ENCODE assay signal across 4 worm cellular contexts in the genomic region with DNA sequence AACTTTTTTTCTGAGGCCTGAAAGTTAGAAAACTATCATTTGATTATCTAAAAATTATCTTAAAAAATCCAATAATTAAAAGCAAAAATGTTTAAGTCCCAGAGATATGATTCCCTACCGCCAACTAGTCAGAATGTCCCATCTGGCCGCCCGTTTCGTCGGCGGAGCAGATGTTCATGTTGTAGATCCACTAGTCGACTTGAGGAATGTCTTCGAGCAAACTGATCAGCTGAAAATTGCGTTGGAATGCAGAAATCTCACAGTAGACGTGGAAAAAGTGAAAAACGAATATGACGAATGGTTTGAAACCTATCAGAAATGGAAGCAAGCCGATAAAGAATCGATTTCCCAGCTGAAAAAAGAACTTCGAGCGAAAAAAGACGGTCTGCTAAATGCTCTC.
TF ChIP-seq lines count a peak whose summit lies in the region.

A gene (plus strand): TSS at position 97 of the 400 bp plus-strand sequence.

TF ChIP-seq in whole organism, L1 larva, 84 proteins besides CTCF, POLR2A, EP300 and RAD21:
- TF ChIP-seq efl-1 (optimal IDR thresholded peaks at IDR 0.05; lab: Kevin White, UChicago) (no peak), efl-1 (GFP tag; optimal IDR thresholded peaks at IDR 0.05 in 1 of 2; lab: Kevin White, UChicago) (peak in 1 of 2 experiments; percentile 43), nhr-20 (tag; optimal IDR thresholded peaks at IDR 0.05; lab: Kevin White, UChicago) (no peak), ces-1 (GFP tag; optimal IDR thresholded peaks at IDR 0.05; lab: Kevin White, UChicago) (no peak), fos-1 (tag; optimal IDR thresholded peaks at IDR 0.05; lab: Kevin White, UChicago) (no peak), ceh-88 (GFP tag; IDR thresholded peaks at IDR 0.05; lab: Robert Waterston, UW) (no peak), zag-1 (tag; optimal IDR thresholded peaks at IDR 0.05; lab: Kevin White, UChicago) (no peak), lir-3 (tag; optimal IDR thresholded peaks at IDR 0.05; lab: Kevin White, UChicago; ENCODE audit: poor library complexity) (no peak), F16B12.6 (tag; optimal IDR thresholded peaks at IDR 0.05; lab: Kevin White, UChicago) (no peak), nhr-76 (tag; optimal IDR thresholded peaks at IDR 0.05; lab: Kevin White, UChicago) (no peak), ama-1 (optimal IDR thresholded peaks at IDR 0.05; lab: Kevin White, UChicago) (peak; percentile 38), jun-1 (tag; optimal IDR thresholded peaks at IDR 0.05; lab: Kevin White, UChicago) (no peak), lin-39 (tag; optimal IDR thresholded peaks at IDR 0.05; lab: Kevin White, UChicago) (no peak), C04F5.9 (tag; optimal IDR thresholded peaks at IDR 0.05; lab: Kevin White, UChicago) (no peak)

TF ChIP-seq in whole organism, L2 larva, 48 proteins besides CTCF, POLR2A, EP300 and RAD21:
- no peak for TF ChIP-seq snpc-4 (tag; optimal IDR thresholded peaks at IDR 0.05; lab: Kevin White, UChicago)
- no peak for TF ChIP-seq nhr-12 (tag; optimal IDR thresholded peaks at IDR 0.05; lab: Kevin White, UChicago)
- TF ChIP-seq Y55F3AM.14 (GFP tag; optimal IDR thresholded peaks at IDR 0.05; lab: Kevin White, UChicago), result peak; percentile 68
- TF ChIP-seq ama-1 (optimal IDR thresholded peaks at IDR 0.05; lab: Kevin White, UChicago), result peak; percentile 49

TF ChIP-seq in whole organism, L4 larva, 104 proteins besides CTCF, POLR2A, EP300 and RAD21:
- TF ChIP-seq lsy-2 (tag; optimal IDR thresholded peaks at IDR 0.05; lab: Kevin White, UChicago) (peak in 1 of 2 experiments; percentile 14), sdz-12 (GFP tag; optimal IDR thresholded peaks at IDR 0.05; lab: Kevin White, UChicago) (peak; percentile 72), saeg-2 (GFP tag; IDR thresholded peaks at IDR 0.05; lab: Robert Waterston, UW) (0 out of 2 replicates have a peak, but pooled peaks have one; percentile 30), nhr-102 (tag; optimal IDR thresholded peaks at IDR 0.05; lab: Kevin White, UChicago) (peak; percentile 11), ces-1 (GFP tag; optimal IDR thresholded peaks at IDR 0.05; lab: Kevin White, UChicago) (no peak), T26A8.4 (GFP tag; IDR thresholded peaks at IDR 0.05; lab: Robert Waterston, UW) (peak; percentile 30; the same call in 1 of the 2 replicates), ama-1 (optimal IDR thresholded peaks at IDR 0.05; lab: Kevin White, UChicago) (peak; percentile 42), daf-8 (GFP tag; IDR thresholded peaks at IDR 0.05; lab: Robert Waterston, UW) (no peak)

TF ChIP-seq in whole organism, young adult, 124 proteins besides CTCF, POLR2A, EP300 and RAD21:
- TF ChIP-seq snpc-4 (GFP tag; optimal IDR thresholded peaks at IDR 0.05; lab: Kevin White, UChicago), result no peak
- peak in 1 of 4 experiments; percentile 1 for TF ChIP-seq snpc-4 (tag; optimal IDR thresholded peaks at IDR 0.05; lab: Kevin White, UChicago)
- no peak for TF ChIP-seq egl-44 (GFP tag; IDR thresholded peaks at IDR 0.05; lab: Robert Waterston, UW)
- peak; percentile 37; the same call in 1 of the 2 replicates for TF ChIP-seq Y53G8AR.9 (GFP tag; conservative IDR thresholded peaks at IDR 0.05; lab: Robert Waterston, UW)
- TF ChIP-seq lsy-27 (tag; optimal IDR thresholded peaks at IDR 0.05; lab: Kevin White, UChicago; ENCODE audit: borderline replicate concordance, insufficient read depth), result no peak
- TF ChIP-seq hsf-1 (GFP tag; IDR thresholded peaks at IDR 0.05; lab: Robert Waterston, UW), result no peak
- no peak for TF ChIP-seq tbx-9 (tag; optimal IDR thresholded peaks at IDR 0.05; lab: Kevin White, UChicago; ENCODE audit: borderline replicate concordance)
- peak; percentile 50; the same call in 1 of the 2 replicates for TF ChIP-seq ceh-58 (GFP tag; IDR thresholded peaks at IDR 0.05; lab: Robert Waterston, UW)
- TF ChIP-seq F39B2.1 (GFP tag; IDR thresholded peaks at IDR 0.05; lab: Robert Waterston, UW), result no peak
- peak; percentile 56 for TF ChIP-seq zim-3 (tag; optimal IDR thresholded peaks at IDR 0.05; lab: Kevin White, UChicago)
- peak; percentile 14 for TF ChIP-seq die-1 (tag; optimal IDR thresholded peaks at IDR 0.05; lab: Kevin White, UChicago)
- TF ChIP-seq egl-18 (GFP tag; IDR thresholded peaks at IDR 0.05; lab: Robert Waterston, UW), result no peak
- TF ChIP-seq F37B4.10 (GFP tag; IDR thresholded peaks at IDR 0.05; lab: Robert Waterston, UW), result no peak
- TF ChIP-seq attf-5 (GFP tag; optimal IDR thresholded peaks at IDR 0.05; lab: Kevin White, UChicago), result no peak
- TF ChIP-seq F55B11.4 (tag; optimal IDR thresholded peaks at IDR 0.05; lab: Kevin White, UChicago; ENCODE audit: borderline replicate concordance, insufficient read depth), result no peak
- TF ChIP-seq athp-1 (tag; optimal IDR thresholded peaks at IDR 0.05; lab: Kevin White, UChicago), result peak; percentile 49
- no peak for TF ChIP-seq Y79H2A.3 (GFP tag; conservative IDR thresholded peaks at IDR 0.05; lab: Robert Waterston, UW)
- TF ChIP-seq F52B5.7 (tag; optimal IDR thresholded peaks at IDR 0.05; lab: Kevin White, UChicago), result peak; percentile 29
- peak; percentile 32 for TF ChIP-seq hrde-1 (tag; optimal IDR thresholded peaks at IDR 0.05; lab: Kevin White, UChicago; ENCODE audit: borderline replicate concordance)
- no peak for TF ChIP-seq unc-62 (GFP tag; optimal IDR thresholded peaks at IDR 0.05; lab: Kevin White, UChicago)
- TF ChIP-seq ama-1 (optimal IDR thresholded peaks at IDR 0.05; lab: Kevin White, UChicago), result no peak
- TF ChIP-seq ama-1 (GFP tag; optimal IDR thresholded peaks at IDR 0.05; lab: Kevin White, UChicago), result no peak
- peak; percentile 40 for TF ChIP-seq madf-6 (GFP tag; IDR thresholded peaks at IDR 0.05; lab: Robert Waterston, UW)
- TF ChIP-seq B0336.3 (GFP tag; IDR thresholded peaks at IDR 0.05; lab: Robert Waterston, UW), result 0 out of 2 replicates have a peak, but pooled peaks have one; percentile 24
- TF ChIP-seq F23B12.7 (tag; optimal IDR thresholded peaks at IDR 0.05; lab: Kevin White, UChicago; ENCODE audit: insufficient read depth), result no peak
- TF ChIP-seq dox-1 (GFP tag; IDR thresholded peaks at IDR 0.05; lab: Robert Waterston, UW), result 0 out of 2 replicates have a peak, but pooled peaks have one; percentile 25
- 0 out of 2 replicates have a peak, but pooled peaks have one; percentile 9 for TF ChIP-seq cebp-2 (GFP tag; IDR thresholded peaks at IDR 0.05; lab: Robert Waterston, UW)
- TF ChIP-seq dpl-1 (GFP tag; optimal IDR thresholded peaks at IDR 0.05; lab: Kevin White, UChicago), result no peak
- no peak for TF ChIP-seq lin-35 (GFP tag; optimal IDR thresholded peaks at IDR 0.05; lab: Kevin White, UChicago)
- TF ChIP-seq nfyb-1 (GFP tag; IDR thresholded peaks at IDR 0.05; lab: Robert Waterston, UW), result peak; percentile 56; the same call in 1 of the 2 replicates
- TF ChIP-seq F22D6.2 (tag; optimal IDR thresholded peaks at IDR 0.05; lab: Kevin White, UChicago), result no peak
- no peak for TF ChIP-seq madf-8 (GFP tag; conservative IDR thresholded peaks at IDR 0.05; lab: Robert Waterston, UW)
- no peak for TF ChIP-seq lsl-1 (GFP tag; optimal IDR thresholded peaks at IDR 0.05; lab: Kevin White, UChicago)
- peak; percentile 46 for TF ChIP-seq ceh-79 (tag; optimal IDR thresholded peaks at IDR 0.05; lab: Kevin White, UChicago)
- TF ChIP-seq ztf-3 (GFP tag; optimal IDR thresholded peaks at IDR 0.05; lab: Kevin White, UChicago), result no peak
